Worm (Caenorhabditis elegans) whole organism, dauer: Measurements from ENCODE around the gene hnd-1.

Experiments used
- unc-62 ChIP-seq: sonication (generic microtip); optimal IDR thresholded peaks from 2 replicates; lab custom pipeline; 2017; ENCODE audit warnings: missing biosample characterization, missing genetic modification reagents, missing genetic modification characterization

Gene hnd-1

DNA sequence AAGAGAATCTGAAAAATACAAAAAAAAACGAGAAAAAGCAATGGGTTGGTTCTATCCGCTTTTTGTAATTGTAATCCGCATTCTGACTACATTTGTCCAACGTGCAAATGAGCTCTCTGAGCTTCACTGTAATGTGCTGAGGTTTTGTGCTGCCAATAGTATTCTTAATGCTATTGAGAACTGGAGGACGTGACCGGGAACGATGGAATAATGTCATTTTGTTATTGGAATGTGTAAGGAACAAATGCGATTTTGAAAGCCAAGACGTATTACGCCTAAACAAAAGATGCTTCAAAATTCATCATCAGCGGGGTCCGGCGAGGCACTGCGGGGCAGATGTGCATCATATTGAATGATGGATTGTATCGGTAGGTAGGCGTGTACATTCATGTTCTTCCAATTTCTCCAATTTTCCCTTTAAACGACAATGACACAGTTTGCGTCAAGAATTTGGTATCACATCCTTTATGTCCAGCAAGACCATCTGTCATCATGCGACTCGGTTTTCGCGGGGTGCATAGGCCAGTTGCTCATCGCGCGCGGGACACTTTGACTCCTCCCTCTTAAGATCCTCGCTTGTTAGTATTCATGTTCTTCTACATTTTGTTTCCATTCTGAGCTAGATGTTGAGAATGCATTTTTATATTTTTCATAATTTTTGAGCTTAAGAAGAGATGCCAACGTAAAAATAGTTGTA, 11.2 kb upstream of the hnd-1 start:
- no peak for TF ChIP-seq unc-62 (GFP tag; lab: Kevin White, UChicago)

DNA sequence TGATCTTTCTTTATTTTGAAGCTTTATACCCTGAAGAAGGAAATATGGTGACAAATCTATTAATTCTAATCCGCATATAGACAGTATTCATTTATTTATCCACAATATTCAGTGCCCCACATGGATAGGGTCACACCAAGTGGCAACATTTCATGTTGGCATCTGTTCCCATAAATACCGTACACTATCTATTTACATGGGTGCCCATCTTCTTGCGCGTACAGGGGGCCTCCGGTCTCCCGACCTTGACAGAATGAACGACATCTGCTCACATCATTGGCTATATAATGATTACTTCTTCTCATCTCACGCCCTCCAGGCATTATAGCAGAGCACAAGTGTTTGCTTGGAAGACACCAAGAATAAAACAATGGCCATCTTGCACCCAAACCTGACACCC, 8.8 kb upstream of the hnd-1 start:
- no peak for TF ChIP-seq unc-62 (GFP tag; lab: Kevin White, UChicago)

DNA sequence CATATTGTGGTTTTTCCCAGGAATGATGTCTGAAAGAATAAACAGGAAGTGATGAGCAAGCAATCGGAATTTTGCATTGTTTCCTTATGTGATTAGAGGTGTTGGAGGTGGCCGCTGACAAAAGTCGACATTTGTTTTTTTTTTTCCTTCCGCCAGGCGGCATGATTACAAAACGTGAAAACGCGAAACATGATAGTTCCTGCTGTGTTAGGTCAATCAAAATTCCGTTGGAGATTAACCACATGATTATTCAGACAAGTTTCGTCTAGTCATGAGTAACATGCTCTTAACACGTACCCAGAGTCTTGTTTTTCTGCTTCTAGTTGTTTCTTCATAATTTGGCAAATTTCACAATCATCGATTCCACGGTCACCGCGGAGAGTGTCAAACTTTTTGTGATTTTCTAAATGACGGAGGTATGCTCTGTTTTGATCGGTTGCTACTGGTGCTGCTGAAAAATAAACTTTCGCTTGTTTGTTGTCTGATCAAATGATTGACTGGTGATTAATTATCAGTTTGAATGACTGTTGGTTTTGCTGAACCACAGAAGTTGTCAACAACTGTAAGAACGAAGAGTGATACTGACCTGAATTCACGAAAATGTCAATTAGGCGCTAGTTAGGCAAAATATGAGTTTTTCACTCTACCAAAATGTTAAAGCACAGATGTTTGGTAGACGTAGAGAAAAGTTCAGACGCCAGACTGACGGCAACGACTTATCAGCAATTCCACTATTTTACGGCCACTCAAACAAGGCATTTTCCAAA, 5.0 kb upstream of the hnd-1 start:
- no peak for TF ChIP-seq unc-62 (GFP tag; lab: Kevin White, UChicago)

DNA sequence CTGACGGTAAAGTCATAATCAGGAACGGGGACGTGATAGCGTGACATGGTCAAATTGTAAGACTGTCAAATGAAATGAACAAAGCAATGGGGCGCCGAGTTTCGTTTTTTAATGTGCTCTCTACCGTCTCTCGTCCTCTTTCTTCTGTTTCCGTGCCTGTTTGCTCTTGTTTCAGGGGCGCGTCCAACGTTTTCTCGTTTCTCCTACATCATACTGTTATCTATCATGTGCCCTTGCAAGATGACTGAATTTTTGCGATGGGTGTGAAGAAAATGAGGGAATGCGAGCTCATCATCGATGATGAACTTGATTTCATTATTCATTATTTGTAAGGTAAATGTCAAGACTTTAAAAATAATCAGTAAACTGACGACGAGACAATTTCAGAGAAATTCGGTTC, 3.5 kb upstream of the hnd-1 start, which contains the start of gene T04F8.7:
T04F8.7 (minus strand) TSS at position 130 of the 400 bp plus-strand sequence.
- no peak for TF ChIP-seq unc-62 (GFP tag; lab: Kevin White, UChicago)

DNA sequence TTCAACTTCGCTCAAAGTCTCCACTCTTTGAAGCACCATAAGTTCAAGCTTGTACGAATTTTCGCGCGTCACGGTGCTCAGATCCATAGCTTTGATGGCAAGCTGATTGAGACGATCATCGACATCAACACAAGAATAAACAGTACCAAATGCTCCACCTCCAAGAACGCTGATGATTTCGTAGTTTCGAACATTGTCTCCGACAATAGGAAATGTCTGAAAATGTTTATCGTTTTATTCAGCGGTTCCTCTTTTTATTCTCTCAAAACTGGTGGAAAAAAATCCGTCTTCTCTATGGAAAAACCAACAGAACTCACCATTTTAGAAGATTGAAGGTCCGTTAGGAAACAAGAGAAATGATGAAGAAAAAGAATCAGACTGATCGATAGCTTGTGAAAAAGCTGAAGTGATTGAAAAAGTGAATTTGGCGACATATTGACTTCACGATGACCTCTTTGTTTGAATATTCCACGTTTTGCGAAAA, 3.5 kb downstream of the hnd-1 start, which contains the start of gene C44C10.7:
C44C10.7 (minus strand) TSS at position 434 of the 484 bp plus-strand sequence.
- no peak for TF ChIP-seq unc-62 (GFP tag; lab: Kevin White, UChicago)

DNA sequence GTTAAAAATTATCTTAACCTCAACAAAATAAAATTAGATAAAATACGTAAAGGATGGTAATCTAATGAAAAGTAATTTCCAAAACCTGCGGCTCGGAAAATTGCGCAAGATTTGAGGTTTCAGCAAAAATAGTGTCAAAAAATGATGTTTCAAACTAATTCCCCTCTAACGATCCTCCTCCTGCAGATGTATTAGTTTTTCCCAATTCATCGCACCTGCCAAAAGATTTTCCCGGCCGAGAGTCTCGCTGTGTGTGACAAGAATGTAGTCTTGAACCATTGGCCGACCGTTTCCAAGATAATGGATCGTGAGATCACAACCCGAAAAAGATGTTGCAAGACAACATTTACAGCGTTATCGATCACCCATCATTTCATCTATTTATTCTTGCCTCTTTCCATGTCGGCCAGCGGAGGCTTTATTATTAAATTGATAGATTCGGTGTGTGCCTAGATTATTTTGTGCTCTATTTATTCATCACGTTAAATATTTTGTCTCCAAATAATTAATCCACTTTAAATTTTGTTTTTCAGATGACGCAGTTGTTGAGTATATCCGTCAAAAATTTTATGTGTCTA, 5.7 kb downstream of the hnd-1 start, which contains the start of the genes C44C10.10 and C44C10.5:
C44C10.10 (plus strand) TSS at position 301 of the 578 bp plus-strand sequence.
C44C10.5 (plus strand) TSS at position 528 of the 578 bp plus-strand sequence.
- no peak for TF ChIP-seq unc-62 (GFP tag; lab: Kevin White, UChicago)

DNA sequence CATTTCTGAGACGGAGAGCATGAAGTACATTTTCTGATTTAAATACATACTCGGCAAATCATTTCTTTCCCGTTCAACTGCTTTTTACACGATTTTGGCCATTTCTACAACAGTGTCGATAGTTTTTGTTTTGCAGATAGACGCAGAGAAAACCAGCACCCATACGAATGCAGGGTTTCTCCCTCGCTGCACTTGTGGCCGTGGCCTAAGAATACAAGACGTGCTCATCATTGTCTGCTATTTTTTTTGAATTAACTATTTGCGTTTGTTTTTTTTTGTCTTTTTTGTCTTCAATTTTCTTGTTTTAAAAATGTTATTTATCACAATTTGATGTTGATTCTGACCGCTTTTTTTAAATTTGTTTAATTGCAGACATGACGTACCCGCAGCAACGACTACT, 8.7 kb downstream of the hnd-1 start, which contains the start of gene smcl-1:
smcl-1 (plus strand) TSS at position 373 of the 400 bp plus-strand sequence.
- TF ChIP-seq unc-62 (GFP tag; lab: Kevin White, UChicago): no peak

DNA sequence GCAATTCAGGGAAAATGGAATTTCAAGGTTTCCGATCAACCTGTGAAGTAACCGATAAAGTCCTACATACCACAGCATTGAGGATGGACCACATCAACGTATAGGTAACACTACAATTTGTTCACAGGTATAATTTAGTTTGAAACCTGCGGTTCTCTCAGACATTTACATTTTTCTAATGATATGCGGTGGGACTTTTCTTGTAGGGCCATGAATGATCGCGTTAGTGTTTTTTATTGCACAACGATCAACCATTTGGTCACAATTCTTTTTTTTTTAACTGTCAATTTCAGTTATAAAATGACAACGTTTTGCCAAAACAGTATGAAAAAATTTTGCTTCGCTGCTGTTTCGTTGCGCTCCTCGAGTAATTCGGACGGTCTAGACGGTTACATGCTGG, 12.3 kb downstream of the hnd-1 start, which contains the start of gene C44C10.12:
C44C10.12 (plus strand) TSS at position 301 of the 400 bp plus-strand sequence.
- TF ChIP-seq unc-62 (GFP tag; lab: Kevin White, UChicago): no peak

DNA sequence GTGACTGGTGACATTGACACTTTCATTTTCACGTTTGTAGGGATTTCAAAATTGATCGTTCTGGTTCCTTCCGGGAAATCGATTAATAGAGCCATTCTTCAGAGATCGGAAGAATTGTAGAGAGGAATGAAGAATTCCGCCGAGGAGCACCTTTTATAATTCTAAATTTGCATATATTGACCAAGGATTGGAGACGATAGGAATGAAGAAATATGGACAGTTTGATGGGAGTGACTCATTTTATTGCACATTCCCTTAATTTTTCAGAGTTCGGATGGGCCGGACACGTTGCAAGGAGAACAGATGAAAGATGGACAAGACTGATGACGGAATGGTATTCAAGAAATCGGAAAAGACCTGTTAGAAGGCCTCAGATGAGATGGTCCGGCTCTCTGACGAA, 15.9 kb downstream of the hnd-1 start, which contains the start of gene C44C10.15:
C44C10.15 (minus strand) TSS at position 101 of the 400 bp plus-strand sequence.
- TF ChIP-seq unc-62 (GFP tag; lab: Kevin White, UChicago): no peak

DNA sequence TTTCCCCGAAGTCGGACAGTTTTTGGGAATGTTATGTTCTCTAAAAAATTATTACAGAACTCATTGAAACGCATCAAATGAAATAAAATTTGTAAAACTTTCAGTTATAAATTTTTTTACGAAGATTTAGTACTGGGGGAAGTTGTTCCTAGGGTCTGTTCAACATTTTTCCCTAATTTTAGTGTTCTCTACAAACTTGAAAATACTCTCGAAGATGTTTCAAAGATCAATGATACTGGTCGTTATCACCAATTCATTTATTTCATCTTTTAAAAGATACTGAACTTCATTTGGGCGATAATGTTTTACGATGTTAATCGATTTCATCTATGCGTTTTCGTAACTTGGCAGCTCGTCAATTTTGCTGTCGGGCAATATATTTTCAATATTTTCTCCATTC, 17.9 kb downstream of the hnd-1 start, which contains the start of gene C44C10.3:
C44C10.3 (plus strand) TSS at position 301 of the 400 bp plus-strand sequence.
- no peak for TF ChIP-seq unc-62 (GFP tag; lab: Kevin White, UChicago)

DNA sequence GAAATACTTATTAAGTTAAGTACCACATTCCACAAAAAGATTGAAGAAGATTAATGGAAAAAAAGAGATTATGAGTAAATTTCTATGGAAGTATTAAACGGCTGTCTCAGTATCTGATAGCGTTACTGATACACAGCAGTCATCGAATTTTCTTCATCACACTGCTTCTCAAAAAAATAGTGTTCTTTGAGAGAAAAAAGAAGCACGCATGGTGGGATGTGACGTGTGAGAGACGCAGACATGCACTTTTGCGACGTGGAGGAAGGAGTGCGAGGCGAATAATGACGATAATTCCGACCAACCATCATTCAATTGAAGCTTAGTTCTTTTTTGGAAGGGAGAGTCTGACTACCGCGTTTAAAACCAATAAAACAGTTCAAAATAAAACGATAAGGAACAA, 25.9 kb downstream of the hnd-1 start, which contains the start of gene C44C10.11:
C44C10.11 (minus strand) TSS at position 115 of the 400 bp plus-strand sequence.
- no peak for TF ChIP-seq unc-62 (GFP tag; lab: Kevin White, UChicago)

DNA sequence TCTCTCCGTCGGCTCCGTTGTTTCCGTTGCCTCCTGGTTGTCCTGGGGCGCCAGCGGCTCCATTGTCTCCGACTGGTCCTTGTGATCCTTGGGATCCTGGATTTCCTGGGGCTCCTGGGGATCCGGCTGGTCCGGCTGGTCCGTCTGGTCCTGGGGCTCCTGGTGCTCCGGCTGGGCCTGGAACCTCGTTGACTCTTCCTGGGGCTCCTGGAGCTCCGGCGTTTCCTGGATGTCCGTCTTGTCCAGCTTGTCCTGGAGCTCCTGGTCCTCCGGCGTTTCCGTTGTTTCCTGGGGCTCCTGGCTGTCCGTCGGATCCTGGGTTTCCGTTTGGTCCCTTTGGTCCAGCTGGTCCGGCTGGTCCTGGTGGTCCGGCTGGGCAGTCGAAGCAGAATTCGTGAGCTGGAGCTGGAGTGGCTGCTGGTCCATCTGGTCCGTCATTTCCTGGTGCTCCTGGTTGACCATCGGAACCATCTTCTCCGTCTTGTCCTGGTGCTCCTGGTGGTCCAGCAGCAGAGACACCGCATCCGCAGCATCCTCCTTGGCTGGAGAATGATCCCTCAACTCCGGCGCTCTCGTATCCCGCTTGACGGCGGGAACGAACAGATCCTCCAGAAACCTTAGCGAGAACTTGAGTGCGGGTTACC, 27.2 kb downstream of the hnd-1 start:
- TF ChIP-seq unc-62 (GFP tag; lab: Kevin White, UChicago): no peak

DNA sequence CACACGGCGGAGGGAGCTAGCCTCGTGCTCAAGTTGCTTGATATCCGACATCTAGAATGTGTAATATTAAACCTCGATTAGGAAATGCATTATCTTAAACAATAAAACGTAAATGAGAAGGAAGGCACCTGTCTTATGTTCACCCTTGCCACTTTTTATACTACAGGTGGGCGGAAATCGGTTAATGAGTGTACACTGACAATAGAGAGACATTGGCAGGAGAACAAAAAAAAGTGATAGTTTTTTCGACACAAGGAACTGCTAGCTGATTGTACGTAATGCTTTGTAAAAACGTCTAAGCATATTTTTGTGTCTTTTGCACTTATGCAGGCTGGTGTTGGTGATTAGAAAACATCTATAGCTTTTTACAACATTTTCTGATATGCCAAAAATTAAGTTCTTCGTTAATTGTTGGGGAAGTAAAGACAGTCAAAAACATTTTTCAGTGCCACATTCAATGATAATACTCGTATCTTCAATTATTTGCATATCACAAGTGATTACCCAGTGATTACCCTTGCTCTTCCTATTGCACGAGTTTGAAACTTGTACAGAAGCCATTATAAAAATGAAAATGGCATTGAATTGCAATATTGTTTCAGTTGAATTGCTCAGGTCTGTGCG, 28.0 kb downstream of the hnd-1 start, which contains the start of gene col-180:
col-180 (minus strand) TSS at position 51 of the 624 bp plus-strand sequence.
- TF ChIP-seq unc-62 (GFP tag; lab: Kevin White, UChicago): no peak

DNA sequence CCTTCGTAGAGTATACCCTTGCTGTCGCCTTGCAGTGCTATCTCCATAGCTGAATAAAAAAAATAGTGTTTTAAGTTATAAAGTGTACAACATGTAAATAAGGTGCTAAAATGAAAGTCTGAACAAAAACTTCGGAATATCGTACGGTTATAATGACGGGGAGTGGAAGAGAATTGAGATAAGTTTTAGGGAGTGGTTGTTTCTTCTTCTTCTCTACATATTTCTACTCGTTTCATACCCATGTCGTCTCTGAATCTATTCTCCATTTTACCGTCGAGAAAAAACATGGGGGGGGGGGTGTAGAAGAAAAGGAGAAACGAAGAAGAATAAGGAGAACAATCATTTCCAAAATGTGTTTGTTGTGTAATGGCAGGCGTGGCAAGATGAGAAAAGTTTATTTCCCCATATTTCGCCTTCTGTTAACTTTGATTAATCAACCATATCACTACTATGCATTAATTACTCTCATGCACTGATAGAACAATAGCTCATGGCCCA, 32.2 kb downstream of the hnd-1 start, which contains the start of gene C44C10.9:
C44C10.9 (minus strand) TSS at position 51 of the 498 bp plus-strand sequence.
- no peak for TF ChIP-seq unc-62 (GFP tag; lab: Kevin White, UChicago)
